Worm (Caenorhabditis elegans) whole organism, L2 larva: Measurements from ENCODE around the gene pms-2.

Experiments used
- R02D3.7 ChIP-seq: fragments of 150-350 bp; optimal IDR thresholded peaks from 2 replicates; lab custom pipeline; 2014; ENCODE audit warnings: missing biosample characterization, missing genetic modification characterization
- ZK546.5 ChIP-seq: sonication (generic microtip); optimal IDR thresholded peaks from 2 replicates; lab custom pipeline; 2017; ENCODE audit warnings: missing biosample characterization, missing genetic modification characterization
- ama-1 ChIP-seq: fragments of 150-350 bp; optimal IDR thresholded peaks from 2 replicates; lab custom pipeline; 2018; ENCODE audit warnings: inconsistent platforms
- elt-1 ChIP-seq: fragments of 150-350 bp; optimal IDR thresholded peaks from 2 replicates; lab custom pipeline; 2014; ENCODE audit warnings: missing biosample characterization, missing genetic modification characterization
- fos-1 ChIP-seq: fragments of 150-350 bp; optimal IDR thresholded peaks from 2 replicates; lab custom pipeline; 2014; ENCODE audit warnings: missing biosample characterization, missing genetic modification characterization
- nhr-12 ChIP-seq: fragments of 150-350 bp; optimal IDR thresholded peaks from 2 replicates; lab custom pipeline; 2014; ENCODE audit warnings: missing biosample characterization, missing genetic modification characterization
- nhr-129 ChIP-seq: fragments of 150-350 bp; optimal IDR thresholded peaks from 2 replicates; lab custom pipeline; 2014; ENCODE audit warnings: missing biosample characterization, missing genetic modification characterization
- nhr-25 ChIP-seq: fragments of 150-350 bp; sonication (generic microtip); optimal IDR thresholded peaks from 3 replicates; lab custom pipeline; 2014; ENCODE audit warnings: missing biosample characterization, missing genetic modification characterization
- nhr-6 ChIP-seq: fragments of 150-350 bp; optimal IDR thresholded peaks from 2 replicates; lab custom pipeline; 2014; ENCODE audit warnings: missing biosample characterization, missing genetic modification characterization
- snpc-4 ChIP-seq: fragments of 150-350 bp; optimal IDR thresholded peaks from 2 replicates; lab custom pipeline; 2014; ENCODE audit warnings: missing biosample characterization, missing genetic modification characterization

ce11 chrV:11572803-11573490 lies 2.5 kb upstream of the pms-2 start, which contains the start of the genes H12C20.7 and nhr-68:
- TF ChIP-seq ZK546.5 (tag; lab: Kevin White, UChicago) = no peak
- no peak for TF ChIP-seq snpc-4 (tag; lab: Kevin White, UChicago)
- TF ChIP-seq elt-1 (tag; lab: Kevin White, UChicago) = peak; percentile 27
- peak; percentile 86 for TF ChIP-seq fos-1 (tag; lab: Kevin White, UChicago)
- peak; percentile 71 for TF ChIP-seq nhr-6 (tag; lab: Kevin White, UChicago)
- no peak for TF ChIP-seq R02D3.7
- peak; percentile 91 for TF ChIP-seq nhr-129
- TF ChIP-seq nhr-12 (tag; lab: Kevin White, UChicago) = no peak
- TF ChIP-seq ama-1 (lab: Kevin White, UChicago) = peak; percentile 44
- TF ChIP-seq nhr-25 = no peak
